Fruit fly (Drosophila melanogaster) S2 (cell line): ENCODE data around the gene CG17242.

Source experiments
- CG8478 ChIP-seq: fragments of >200 bp; optimal IDR thresholded peaks from 2 replicates; lab custom pipeline; 2018
- CTCF ChIP-seq, 2 experiments: fragments of >200 bp; optimal IDR thresholded peaks; 2 replicates each; lab custom pipeline; 2018

DNA sequence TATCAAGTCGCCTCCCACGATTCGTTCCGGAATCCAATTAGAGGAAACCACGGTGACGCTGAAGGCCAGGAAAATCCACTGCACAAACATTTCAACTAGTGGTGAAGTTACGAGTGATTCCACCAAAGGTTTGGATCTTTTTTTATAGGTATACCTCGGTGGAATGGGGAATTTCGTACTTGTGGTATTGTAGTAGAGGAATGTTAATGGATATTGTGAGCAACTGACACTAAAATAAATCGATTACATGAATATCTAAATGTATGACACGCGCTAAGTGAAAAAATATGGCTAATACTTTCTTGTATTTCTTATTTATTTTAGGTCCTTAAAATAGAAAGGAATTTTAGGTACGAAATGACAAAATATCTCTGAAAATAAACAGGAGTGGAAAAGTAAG lies 16.7 kb downstream of the CG17242 start, which contains the start of gene CG17239:
- no peak for TF ChIP-seq CTCF (optimal IDR thresholded peaks at IDR 0.05; lab: Kevin White, UChicago)
- no peak for TF ChIP-seq CG8478 (lab: Kevin White, UChicago)
